Worm (Caenorhabditis elegans) whole organism, L4/young adult: ENCODE results near the gene F23A7.3.

Experiments
- dao-5 ChIP-seq: sonication (generic microtip); optimal IDR thresholded peaks from 2 replicates; lab custom pipeline; 2016; ENCODE audit warnings: missing genotype, missing genetic modification characterization, moderate library complexity, missing compliant biosample characterization
- him-1 ChIP-seq: sonication (generic microtip); optimal IDR thresholded peaks from 2 replicates; lab custom pipeline; 2016; ENCODE audit warnings: missing genotype, missing genetic modification reagents, missing genetic modification characterization, missing compliant biosample characterization

DNA sequence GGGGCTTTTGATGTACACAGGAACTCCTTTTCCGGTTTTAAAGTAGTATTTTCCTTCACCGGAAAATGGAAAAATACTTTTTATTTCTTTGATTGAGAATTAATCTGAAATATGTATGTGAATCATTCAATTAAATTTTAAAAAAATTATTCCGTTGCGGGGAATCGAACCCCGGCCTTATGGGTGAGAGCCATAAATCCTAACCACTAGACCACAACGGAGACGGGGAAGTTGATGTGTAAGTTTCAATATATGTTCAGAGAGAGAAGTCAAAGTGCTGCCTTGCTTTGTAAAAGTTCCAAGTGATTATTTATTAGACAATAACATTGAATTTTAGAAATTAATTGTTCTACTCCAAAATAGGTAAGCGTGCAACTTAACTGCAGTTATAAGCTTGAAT, 51.3 kb downstream of the F23A7.3 start:
- TF ChIP-seq him-1 (tag; lab: Kevin White, UChicago) (no peak), dao-5 (tag; lab: Kevin White, UChicago) (no peak)
